Comparison of ENCODE assay signal across 2 worm cellular contexts in the genomic region with DNA sequence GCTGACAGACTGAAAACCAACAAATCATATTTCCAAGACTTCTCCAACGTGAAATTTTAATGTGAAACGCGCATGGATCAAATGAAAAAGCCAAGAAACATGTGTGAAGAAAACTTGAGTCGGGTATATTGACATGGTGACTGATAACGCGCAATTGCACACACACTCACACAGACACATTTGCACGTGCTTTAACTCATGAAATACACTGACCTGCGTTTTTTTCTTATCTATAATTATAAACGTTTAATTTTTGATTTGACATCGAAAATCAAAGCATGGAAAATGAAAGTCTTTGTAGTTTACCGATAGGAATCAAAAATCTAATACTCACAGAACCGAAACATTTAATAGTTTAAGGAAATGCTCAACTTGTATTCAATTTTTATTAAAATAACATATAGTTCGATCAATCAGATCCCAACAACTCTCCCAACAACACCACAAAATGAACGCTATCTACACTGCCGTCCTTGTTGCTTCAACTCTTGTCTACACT.
TF ChIP-seq lines count a peak whose summit lies in the region.

A gene (plus strand): TSS at position 449 of the 499 bp plus-strand sequence.

TF ChIP-seq in whole organism, L1 larva, 84 proteins besides CTCF, POLR2A, EP300 and RAD21 (continued from another document):
- TF ChIP-seq ceh-82 (tag; optimal IDR thresholded peaks at IDR 0.05; lab: Kevin White, UChicago), result no peak
- TF ChIP-seq nhr-20 (tag; optimal IDR thresholded peaks at IDR 0.05; lab: Kevin White, UChicago), result peak; percentile 45
- TF ChIP-seq hlh-4 (tag; optimal IDR thresholded peaks at IDR 0.05; lab: Kevin White, UChicago), result no peak
- TF ChIP-seq efl-3 (GFP tag; optimal IDR thresholded peaks at IDR 0.05; lab: Kevin White, UChicago), result no peak
- no peak for TF ChIP-seq swsn-7 (tag; optimal IDR thresholded peaks at IDR 0.05; lab: Kevin White, UChicago)
- no peak for TF ChIP-seq aha-1 (tag; optimal IDR thresholded peaks at IDR 0.05; lab: Kevin White, UChicago)
- peak; percentile 46 for TF ChIP-seq pqm-1 (tag; optimal IDR thresholded peaks at IDR 0.05; lab: Kevin White, UChicago)
- peak; percentile 47 for TF ChIP-seq nhr-71 (tag; optimal IDR thresholded peaks at IDR 0.05; lab: Kevin White, UChicago)
- TF ChIP-seq sptf-1 (tag; optimal IDR thresholded peaks at IDR 0.05; lab: Kevin White, UChicago), result no peak
- TF ChIP-seq alr-1 (tag; optimal IDR thresholded peaks at IDR 0.05; lab: Kevin White, UChicago; ENCODE audit: borderline replicate concordance), result no peak
- no peak for TF ChIP-seq efl-1 (optimal IDR thresholded peaks at IDR 0.05; lab: Kevin White, UChicago)
- TF ChIP-seq efl-1 (GFP tag; optimal IDR thresholded peaks at IDR 0.05 in 1 of 2; lab: Kevin White, UChicago), result no peak
- TF ChIP-seq unc-130 (tag; optimal IDR thresholded peaks at IDR 0.05; lab: Kevin White, UChicago), result no peak
- TF ChIP-seq mdl-1 (tag; optimal IDR thresholded peaks at IDR 0.05; lab: Kevin White, UChicago), result peak in 1 of 2 experiments; percentile 57
- TF ChIP-seq ceh-88 (GFP tag; IDR thresholded peaks at IDR 0.05; lab: Robert Waterston, UW), result no peak
- no peak for TF ChIP-seq xbp-1 (tag; optimal IDR thresholded peaks at IDR 0.05; lab: Kevin White, UChicago)
- no peak for TF ChIP-seq C16A3.4 (tag; optimal IDR thresholded peaks at IDR 0.05; lab: Kevin White, UChicago)
- no peak for TF ChIP-seq mab-9 (GFP tag; IDR thresholded peaks at IDR 0.05; lab: Robert Waterston, UW)
- no peak for TF ChIP-seq skn-1 (tag; optimal IDR thresholded peaks at IDR 0.05; lab: Kevin White, UChicago)
- no peak for TF ChIP-seq snu-23 (GFP tag; optimal IDR thresholded peaks at IDR 0.05; lab: Kevin White, UChicago)
- no peak for TF ChIP-seq tbx-2 (tag; optimal IDR thresholded peaks at IDR 0.05; lab: Kevin White, UChicago)
- TF ChIP-seq unc-62 (GFP tag; optimal IDR thresholded peaks at IDR 0.05; lab: Kevin White, UChicago), result no peak
- TF ChIP-seq vab-15 (tag; optimal IDR thresholded peaks at IDR 0.05; lab: Kevin White, UChicago), result no peak
- TF ChIP-seq ama-1 (optimal IDR thresholded peaks at IDR 0.05; lab: Kevin White, UChicago), result no peak
- no peak for TF ChIP-seq lin-13 (GFP tag; optimal IDR thresholded peaks at IDR 0.05; lab: Kevin White, UChicago)
- no peak for TF ChIP-seq isw-1 (GFP tag; IDR thresholded peaks at IDR 0.05; lab: Robert Waterston, UW)
- peak; percentile 39 for TF ChIP-seq dsc-1 (tag; optimal IDR thresholded peaks at IDR 0.05; lab: Kevin White, UChicago)
- no peak for TF ChIP-seq sox-4 (tag; optimal IDR thresholded peaks at IDR 0.05; lab: Kevin White, UChicago)
- TF ChIP-seq nhr-19 (GFP tag; conservative IDR thresholded peaks at IDR 0.05; lab: Robert Waterston, UW), result no peak
- TF ChIP-seq rnt-1 (tag; optimal IDR thresholded peaks at IDR 0.05; lab: Kevin White, UChicago), result no peak
- no peak for TF ChIP-seq sup-37 (GFP tag; optimal IDR thresholded peaks at IDR 0.05; lab: Kevin White, UChicago)
- no peak for TF ChIP-seq dpl-1 (GFP tag; optimal IDR thresholded peaks at IDR 0.05; lab: Kevin White, UChicago)
- TF ChIP-seq fkh-4 (tag; optimal IDR thresholded peaks at IDR 0.05; lab: Kevin White, UChicago; ENCODE audit: borderline replicate concordance), result no peak
- no peak for TF ChIP-seq ceh-63 (GFP tag; optimal IDR thresholded peaks at IDR 0.05; lab: Kevin White, UChicago)
- no peak for TF ChIP-seq nhr-76 (tag; optimal IDR thresholded peaks at IDR 0.05; lab: Kevin White, UChicago)
- peak; percentile 10 for TF ChIP-seq fkh-8 (tag; optimal IDR thresholded peaks at IDR 0.05; lab: Kevin White, UChicago)
- TF ChIP-seq lin-35 (GFP tag; optimal IDR thresholded peaks at IDR 0.05; lab: Kevin White, UChicago), result peak in 1 of 2 experiments; percentile 30
- TF ChIP-seq elt-2 (tag; optimal IDR thresholded peaks at IDR 0.05; lab: Kevin White, UChicago), result peak; percentile 92
- TF ChIP-seq lin-14 (GFP tag; optimal IDR thresholded peaks at IDR 0.05; lab: Kevin White, UChicago), result peak; percentile 33
- TF ChIP-seq pax-3 (tag; optimal IDR thresholded peaks at IDR 0.05; lab: Kevin White, UChicago), result no peak
- TF ChIP-seq F16B12.6 (tag; optimal IDR thresholded peaks at IDR 0.05; lab: Kevin White, UChicago), result no peak
- TF ChIP-seq egl-27 (tag; optimal IDR thresholded peaks at IDR 0.05; lab: Kevin White, UChicago), result no peak
- TF ChIP-seq ztf-11 (tag; optimal IDR thresholded peaks at IDR 0.05; lab: Kevin White, UChicago), result no peak
- no peak for TF ChIP-seq mep-1 (tag; optimal IDR thresholded peaks at IDR 0.05; lab: Kevin White, UChicago)

TF ChIP-seq in whole organism, L4 larva, 104 proteins besides CTCF, POLR2A, EP300 and RAD21 (continued from another document):
- TF ChIP-seq dve-1 (tag; optimal IDR thresholded peaks at IDR 0.05; lab: Kevin White, UChicago; ENCODE audit: insufficient read depth) (peak; percentile 86), ama-1 (optimal IDR thresholded peaks at IDR 0.05; lab: Kevin White, UChicago) (no peak), nhr-48 (tag; optimal IDR thresholded peaks at IDR 0.05; lab: Kevin White, UChicago) (peak; percentile 40), lin-15B (tag; optimal IDR thresholded peaks at IDR 0.05; lab: Kevin White, UChicago) (no peak), lsy-2 (tag; optimal IDR thresholded peaks at IDR 0.05; lab: Kevin White, UChicago) (no peak), nhr-28 (tag; optimal IDR thresholded peaks at IDR 0.05; lab: Kevin White, UChicago) (peak; percentile 80), ZK546.5 (tag; optimal IDR thresholded peaks at IDR 0.05; lab: Kevin White, UChicago) (no peak), ctbp-1 (GFP tag; IDR thresholded peaks at IDR 0.05; lab: Robert Waterston, UW) (no peak), nhr-41 (GFP tag; IDR thresholded peaks at IDR 0.05; lab: Robert Waterston, UW) (no peak), mxl-3 (GFP tag; optimal IDR thresholded peaks at IDR 0.05; lab: Kevin White, UChicago) (peak; percentile 39), ztf-11 (tag; optimal IDR thresholded peaks at IDR 0.05; lab: Kevin White, UChicago) (no peak), unc-39 (tag; optimal IDR thresholded peaks at IDR 0.05; lab: Kevin White, UChicago) (no peak), mes-2 (tag; optimal IDR thresholded peaks at IDR 0.05; lab: Kevin White, UChicago; ENCODE audit: poor library complexity, severe bottlenecking) (no peak), mdl-1 (tag; optimal IDR thresholded peaks at IDR 0.05; lab: Kevin White, UChicago) (peak; percentile 15 to 87), spr-1 (tag; optimal IDR thresholded peaks at IDR 0.05; lab: Kevin White, UChicago) (no peak), unc-62 (GFP tag; optimal IDR thresholded peaks at IDR 0.05 in 1 of 2; lab: Kevin White, UChicago) (peak in 1 of 2 experiments; percentile 81), unc-62 (tag; optimal IDR thresholded peaks at IDR 0.05; lab: Kevin White, UChicago) (no peak), php-3 (GFP tag; IDR thresholded peaks at IDR 0.05; lab: Robert Waterston, UW) (no peak), hlh-30 (tag; optimal IDR thresholded peaks at IDR 0.05; lab: Kevin White, UChicago; ENCODE audit: insufficient read depth) (peak; percentile 77), rbr-2 (tag; optimal IDR thresholded peaks at IDR 0.05; lab: Kevin White, UChicago) (no peak), zfp-3 (GFP tag; conservative IDR thresholded peaks at IDR 0.05; lab: Robert Waterston, UW) (no peak), nhr-77 (tag; optimal IDR thresholded peaks at IDR 0.05; lab: Kevin White, UChicago) (peak; percentile 82), skn-1 (tag; optimal IDR thresholded peaks at IDR 0.05; lab: Kevin White, UChicago) (no peak), lim-7 (GFP tag; IDR thresholded peaks at IDR 0.05; lab: Robert Waterston, UW) (no peak), Y5F2A.4 (GFP tag; optimal IDR thresholded peaks at IDR 0.05; lab: Kevin White, UChicago) (no peak), hif-1 (tag; optimal IDR thresholded peaks at IDR 0.05; lab: Kevin White, UChicago) (no peak), lin-38 (GFP tag; IDR thresholded peaks at IDR 0.05; lab: Robert Waterston, UW) (no peak), mep-1 (tag; optimal IDR thresholded peaks at IDR 0.05; lab: Kevin White, UChicago) (peak; percentile 25)
TF ChIP-seq in whole organism, L4 larva: peak in this region for 16.
